Worm (Caenorhabditis elegans) whole organism, L2 larva: ENCODE measurements around the gene C25F6.1.

ENCODE experiments used
- Y55F3AM.14 ChIP-seq: fragments of 200-800 bp; sonication (Bioruptor generic); optimal IDR thresholded peaks from 2 replicates; lab custom pipeline; 2018; ENCODE audit warnings: mild to moderate bottlenecking, missing genetic modification characterization, missing compliant biosample characterization
- aly-2 ChIP-seq: fragments of 150-350 bp; optimal IDR thresholded peaks from 2 replicates; lab custom pipeline; 2014; ENCODE audit warnings: missing biosample characterization, missing genetic modification characterization
- ceh-82 ChIP-seq: fragments of 150-350 bp; optimal IDR thresholded peaks from 2 replicates; lab custom pipeline; 2014; ENCODE audit warnings: missing biosample characterization, missing genetic modification characterization
- dmd-4 ChIP-seq: sonication (generic microtip); optimal IDR thresholded peaks from 2 replicates; lab custom pipeline; 2017; ENCODE audit warnings: missing biosample characterization, missing genetic modification characterization
- nhr-77 ChIP-seq: fragments of 150-350 bp; optimal IDR thresholded peaks from 2 replicates; lab custom pipeline; 2014; ENCODE audit warnings: missing biosample characterization, missing genetic modification characterization
- sem-4 ChIP-seq: fragments of 150-350 bp; optimal IDR thresholded peaks from 2 replicates; lab custom pipeline; 2014; ENCODE audit warnings: missing biosample characterization, missing genetic modification reagents, missing genetic modification characterization
- skn-1 ChIP-seq: sonication (generic microtip); optimal IDR thresholded peaks from 2 replicates; lab custom pipeline; 2017; ENCODE audit warnings: missing biosample characterization, missing genetic modification characterization
- sma-9 ChIP-seq, 2 experiments: fragments of 150-350 bp in 1 of 2; sonication (generic microtip) in 1 of 2; optimal IDR thresholded peaks; 2 replicates each; lab custom pipeline; 2014 to 2016; ENCODE audit warnings: missing genetic modification characterization in 2 of 2, mild to moderate bottlenecking in 1 of 2, missing biosample characterization in 1 of 2, missing compliant biosample characterization in 1 of 2, missing genetic modification reagents in 1 of 2, moderate library complexity in 1 of 2
- ztf-11 ChIP-seq: sonication (generic microtip); optimal IDR thresholded peaks from 2 replicates; lab custom pipeline; 2017; ENCODE audit warnings: missing biosample characterization, missing genetic modification characterization

- TF ChIP-seq dmd-4 (no peak), Y55F3AM.14 (GFP tag; lab: Kevin White, UChicago) (no peak), nhr-77 (tag; lab: Kevin White, UChicago) (no peak), sem-4 (tag; lab: Kevin White, UChicago) (no peak), ceh-82 (tag; lab: Kevin White, UChicago) (no peak), skn-1 (tag; lab: Kevin White, UChicago) (no peak), ztf-11 (tag; lab: Kevin White, UChicago) (no peak), sma-9 (GFP tag; optimal IDR thresholded peaks at IDR 0.05; lab: Kevin White, UChicago) (no peak), sma-9 (tag; optimal IDR thresholded peaks at IDR 0.05; lab: Kevin White, UChicago) (no peak), aly-2 (tag; lab: Kevin White, UChicago) (no peak)
Observed at ce11 chrX:5479300-5479811, 6.9 kb upstream of the C25F6.1 start, which contains the start of gene dlg-1.
